Worm (Caenorhabditis elegans) whole organism, midembryonic: ENCODE measurements around the gene C40A11.3.

Experiments used
- T22C8.4 ChIP-seq: fragments of 200-800 bp; sonication (Bioruptor generic); IDR thresholded peaks from 2 replicates; pipeline ENCODE4 v1.3.6; 2022; ENCODE audit warnings: missing genetic modification characterization, missing compliant biosample characterization
- flt-1 ChIP-seq: fragments of 200-800 bp; sonication (Bioruptor generic); IDR thresholded peaks from 2 replicates; pipeline ENCODE4 v1.3.6; 2022; ENCODE audit warnings: missing genetic modification characterization, missing compliant biosample characterization

ce11 chrII:2170085-2170484 lies 29.2 kb downstream of the C40A11.3 start, which contains the start of gene C33C12.12:
- TF ChIP-seq flt-1 (GFP tag; lab: Robert Waterston, UW) (no peak), T22C8.4 (no peak)
